Worm (Caenorhabditis elegans) whole organism, L2 larva: Measurements from ENCODE around the gene Y41G9A.10.

Source experiments
- ZK546.5 ChIP-seq: sonication (generic microtip); optimal IDR thresholded peaks from 2 replicates; lab custom pipeline; 2017; ENCODE audit warnings: missing biosample characterization, missing genetic modification characterization
- blmp-1 ChIP-seq: sonication (generic microtip); optimal IDR thresholded peaks from 2 replicates; lab custom pipeline; 2017; ENCODE audit warnings: missing genetic modification characterization, mild to moderate bottlenecking, missing compliant biosample characterization, antibody characterized with exemption, moderate library complexity; ENCODE audit not compliant: insufficient read depth
- ceh-82 ChIP-seq: fragments of 150-350 bp; optimal IDR thresholded peaks from 2 replicates; lab custom pipeline; 2014; ENCODE audit warnings: missing biosample characterization, missing genetic modification characterization
- elt-3 ChIP-seq: sonication (generic microtip); optimal IDR thresholded peaks from 2 replicates; lab custom pipeline; 2017; ENCODE audit warnings: missing biosample characterization, missing genetic modification characterization
- fos-1 ChIP-seq: fragments of 150-350 bp; optimal IDR thresholded peaks from 2 replicates; lab custom pipeline; 2014; ENCODE audit warnings: missing biosample characterization, missing genetic modification characterization
- lin-11 ChIP-seq: fragments of 150-350 bp; sonication (generic microtip); optimal IDR thresholded peaks from 2 replicates; lab custom pipeline; 2014; ENCODE audit warnings: missing biosample characterization, missing genetic modification characterization, inconsistent platforms, mixed read lengths
- lsy-2 ChIP-seq, 2 experiments: fragments of 150-350 bp in 1 of 2; sonication (generic microtip) in 1 of 2; optimal IDR thresholded peaks; 2 replicates each; lab custom pipeline; 2014 to 2017; ENCODE audit warnings: missing biosample characterization in 2 of 2, missing genetic modification characterization in 2 of 2
- mdl-1 ChIP-seq, 2 experiments: fragments of 150-350 bp in 1 of 2; sonication (generic microtip) in 1 of 2; optimal IDR thresholded peaks; 2 replicates each; lab custom pipeline; 2017; ENCODE audit warnings: missing biosample characterization in 2 of 2, missing genetic modification characterization in 2 of 2
- nhr-237 ChIP-seq: fragments of 150-350 bp; optimal IDR thresholded peaks from 2 replicates; lab custom pipeline; 2014; ENCODE audit warnings: missing biosample characterization, missing genetic modification characterization
- skn-1 ChIP-seq: sonication (generic microtip); optimal IDR thresholded peaks from 2 replicates; lab custom pipeline; 2017; ENCODE audit warnings: missing biosample characterization, missing genetic modification characterization
- snpc-4 ChIP-seq: fragments of 150-350 bp; optimal IDR thresholded peaks from 2 replicates; lab custom pipeline; 2014; ENCODE audit warnings: missing biosample characterization, missing genetic modification characterization

DNA sequence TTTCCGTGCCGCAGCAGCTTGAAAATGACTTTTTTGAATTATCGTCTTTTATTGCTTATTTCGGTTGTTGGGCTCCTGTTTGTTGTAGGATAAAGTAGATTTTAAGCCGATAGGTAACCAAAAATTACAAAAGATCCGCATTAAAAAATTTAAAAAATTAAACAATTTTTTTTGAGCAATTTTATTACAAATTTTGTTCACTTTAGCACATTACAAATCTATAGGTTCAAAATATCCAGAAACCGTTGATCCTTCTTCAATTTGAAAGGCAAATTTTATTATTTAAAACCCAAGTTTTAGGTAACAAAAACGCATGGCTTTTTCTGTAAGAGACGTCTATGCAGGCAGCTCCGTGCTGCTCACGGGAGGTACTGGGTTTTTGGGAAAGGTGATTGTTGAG, 13.3 kb downstream of the Y41G9A.10 start, which contains the start of gene fard-1:
- TF ChIP-seq snpc-4 (tag; lab: Kevin White, UChicago), result no peak
- no peak for TF ChIP-seq nhr-237
- no peak for TF ChIP-seq ZK546.5 (tag; lab: Kevin White, UChicago)
- TF ChIP-seq fos-1 (tag; lab: Kevin White, UChicago), result no peak
- no peak for TF ChIP-seq lin-11 (tag; lab: Kevin White, UChicago)
- no peak for TF ChIP-seq skn-1
- TF ChIP-seq lsy-2 (tag; optimal IDR thresholded peaks at IDR 0.05; lab: Kevin White, UChicago), result no peak
- TF ChIP-seq mdl-1 (tag; optimal IDR thresholded peaks at IDR 0.05; lab: Kevin White, UChicago), result no peak
- TF ChIP-seq ceh-82, result no peak
- no peak for TF ChIP-seq blmp-1 (tag; lab: Kevin White, UChicago)
- TF ChIP-seq elt-3 (tag; lab: Kevin White, UChicago), result no peak
